Worm (Caenorhabditis elegans): ENCODE results near the gene B0310.3.

ce11 chrX:535728-536127 lies 14.9 kb upstream of the B0310.3 start, which contains the start of gene F28C10.3:
- TF ChIP-seq lin-35 (GFP tag; optimal IDR thresholded peaks at IDR 0.05) (peak; percentile 62 to 65), nhr-20 (tag; optimal IDR thresholded peaks at IDR 0.05) (peak; percentile 87), nhr-11 (tag; optimal IDR thresholded peaks at IDR 0.05) (peak; percentile 71)
